Worm (Caenorhabditis elegans) whole organism, L4 larva: ENCODE measurements around the gene F13D11.3.

Experiments
- D1046.2 ChIP-seq: fragments of 200-800 bp; sonication (Bioruptor generic); IDR thresholded peaks from 2 replicates; pipeline ENCODE4 v1.3.6; 2022; ENCODE audit warnings: missing genetic modification characterization, missing compliant biosample characterization
- F10B5.3 ChIP-seq: sonication (generic microtip); optimal IDR thresholded peaks from 2 replicates; lab custom pipeline; 2016; ENCODE audit warnings: mild to moderate bottlenecking, missing genetic modification characterization, missing compliant biosample characterization
- F26F4.8 ChIP-seq: fragments of 200-800 bp; sonication (Bioruptor generic); conservative IDR thresholded peaks from 2 replicates; pipeline ENCODE4 v1.3.6; 2022; ENCODE audit warnings: missing genetic modification characterization, missing compliant biosample characterization
- T26A8.4 ChIP-seq: fragments of 200-800 bp; sonication (Bioruptor generic); IDR thresholded peaks from 2 replicates; pipeline ENCODE4 v1.3.6; 2022; ENCODE audit warnings: missing genetic modification characterization, missing compliant biosample characterization
- Y105C5A.15 ChIP-seq: fragments of 200-800 bp; sonication (Bioruptor generic); IDR thresholded peaks from 2 replicates; pipeline ENCODE4 v1.3.6; 2022; ENCODE audit warnings: missing genetic modification characterization, missing compliant biosample characterization
- attf-4 ChIP-seq: sonication (generic microtip); optimal IDR thresholded peaks from 3 replicates; lab custom pipeline; 2017; ENCODE audit warnings: missing biosample characterization, missing genetic modification characterization
- ceh-28 ChIP-seq: fragments of 150-350 bp; optimal IDR thresholded peaks from 2 replicates; lab custom pipeline; 2014; ENCODE audit warnings: missing biosample characterization, missing genetic modification reagents, missing genetic modification characterization
- ceh-32 ChIP-seq: sonication (generic microtip); optimal IDR thresholded peaks from 2 replicates; lab custom pipeline; 2016; ENCODE audit warnings: mild to moderate bottlenecking, missing genetic modification characterization, missing compliant biosample characterization; ENCODE audit not compliant: poor library complexity
- cey-2 ChIP-seq: sonication (generic microtip); optimal IDR thresholded peaks from 3 replicates; lab custom pipeline; 2017; ENCODE audit warnings: missing genetic modification characterization, mild to moderate bottlenecking, missing compliant biosample characterization, antibody characterized with exemption, borderline replicate concordance; ENCODE audit not compliant: insufficient read depth
- daf-16 ChIP-seq, 3 experiments: sonication (generic microtip); optimal IDR thresholded peaks; 2 replicates each; lab custom pipeline; 2016 to 2017; ENCODE audit warnings: missing genetic modification characterization in 3 of 3, missing genetic modification reagents in 3 of 3, mild to moderate bottlenecking in 2 of 3, missing compliant biosample characterization in 2 of 3, missing biosample characterization in 1 of 3, moderate library complexity in 1 of 3
- daf-8 ChIP-seq: fragments of 200-800 bp; sonication (Bioruptor generic); IDR thresholded peaks from 2 replicates; pipeline ENCODE4 v1.3.6; 2022; ENCODE audit warnings: missing genetic modification characterization, missing compliant biosample characterization
- dmd-6 ChIP-seq: fragments of 200-800 bp; sonication (Bioruptor generic); IDR thresholded peaks from 2 replicates; pipeline ENCODE4 v1.3.6; 2022; ENCODE audit warnings: missing genetic modification reagents, missing genetic modification characterization, missing compliant biosample characterization
- dmd-9 ChIP-seq: fragments of 200-800 bp; sonication (Bioruptor generic); IDR thresholded peaks from 2 replicates; pipeline ENCODE4 v1.3.6; 2022; ENCODE audit warnings: missing genetic modification reagents, missing genetic modification characterization, missing compliant biosample characterization
- duxl-1 ChIP-seq: sonication (generic microtip); optimal IDR thresholded peaks from 2 replicates; lab custom pipeline; 2016; ENCODE audit warnings: mild to moderate bottlenecking, missing genetic modification characterization, moderate library complexity, missing compliant biosample characterization; ENCODE audit not compliant: poor library complexity
- dve-1 ChIP-seq: sonication (generic microtip); optimal IDR thresholded peaks from 2 replicates; lab custom pipeline; 2017; ENCODE audit warnings: antibody characterized with exemption, mild to moderate bottlenecking, missing genetic modification characterization, missing compliant biosample characterization; ENCODE audit not compliant: insufficient read depth
- egl-43 ChIP-seq: fragments of 200-800 bp; sonication (Bioruptor generic); IDR thresholded peaks from 2 replicates; pipeline ENCODE4 v1.3.6; 2022; ENCODE audit warnings: missing genetic modification reagents, missing genetic modification characterization, missing compliant biosample characterization
- fkh-10 ChIP-seq: fragments of 150-350 bp; optimal IDR thresholded peaks from 2 replicates; lab custom pipeline; 2014; ENCODE audit warnings: missing biosample characterization, missing genetic modification reagents, missing genetic modification characterization
- fos-1 ChIP-seq: fragments of 150-350 bp; optimal IDR thresholded peaks from 2 replicates; lab custom pipeline; 2014; ENCODE audit warnings: missing biosample characterization, missing genetic modification characterization
- hif-1 ChIP-seq, 2 experiments: sonication (generic microtip); optimal IDR thresholded peaks; 2 replicates each; lab custom pipeline; 2016 to 2017; ENCODE audit warnings: missing compliant biosample characterization in 2 of 2, missing genetic modification characterization in 2 of 2, missing genetic modification reagents in 2 of 2, missing genotype in 2 of 2, mild to moderate bottlenecking in 1 of 2
- hlh-11 ChIP-seq: fragments of 200-800 bp; sonication (Bioruptor generic); optimal IDR thresholded peaks from 2 replicates; lab custom pipeline; 2018; ENCODE audit warnings: mild to moderate bottlenecking, missing genetic modification characterization, missing compliant biosample characterization
- jun-1 ChIP-seq: fragments of 150-350 bp; optimal IDR thresholded peaks from 2 replicates; lab custom pipeline; 2014; ENCODE audit warnings: missing biosample characterization, missing genetic modification reagents, missing genetic modification characterization
- lim-7 ChIP-seq: fragments of 200-800 bp; sonication (Bioruptor generic); IDR thresholded peaks from 2 replicates; pipeline ENCODE4 v1.3.6; 2022; ENCODE audit warnings: missing genetic modification characterization, missing compliant biosample characterization
- lin-15B ChIP-seq: fragments of 150-350 bp; sonication (generic microtip); optimal IDR thresholded peaks from 3 replicates; lab custom pipeline; 2014; ENCODE audit warnings: missing biosample characterization, missing genetic modification characterization
- lin-39 ChIP-seq: fragments of 150-350 bp; optimal IDR thresholded peaks from 2 replicates; lab custom pipeline; 2014; ENCODE audit warnings: missing biosample characterization, missing genetic modification reagents, missing genetic modification characterization
- lir-3 ChIP-seq: sonication (generic microtip); optimal IDR thresholded peaks from 2 replicates; lab custom pipeline; 2016; ENCODE audit warnings: mild to moderate bottlenecking, missing genetic modification characterization, missing compliant biosample characterization
- madf-9 ChIP-seq: fragments of 200-800 bp; sonication (Bioruptor generic); conservative IDR thresholded peaks from 2 replicates; pipeline ENCODE4 v1.3.6; 2022; ENCODE audit warnings: missing genetic modification reagents, missing genetic modification characterization, missing compliant biosample characterization
- mes-2 ChIP-seq: sonication (generic microtip); optimal IDR thresholded peaks from 2 replicates; lab custom pipeline; 2016; ENCODE audit warnings: missing genotype, mild to moderate bottlenecking, missing genetic modification characterization, missing compliant biosample characterization; ENCODE audit not compliant: poor library complexity, severe bottlenecking
- mxl-2 ChIP-seq: fragments of 200-800 bp; sonication (Bioruptor generic); conservative IDR thresholded peaks from 2 replicates; pipeline ENCODE4 v1.3.6; 2022; ENCODE audit warnings: missing genetic modification reagents, missing genetic modification characterization, missing compliant biosample characterization
- mxl-3 ChIP-seq: fragments of 200-800 bp; sonication (Bioruptor generic); optimal IDR thresholded peaks from 2 replicates; lab custom pipeline; 2018; ENCODE audit warnings: mild to moderate bottlenecking, missing genetic modification characterization, missing compliant biosample characterization
- nhr-102 ChIP-seq: sonication (generic microtip); optimal IDR thresholded peaks from 2 replicates; lab custom pipeline; 2016; ENCODE audit warnings: mild to moderate bottlenecking, missing genetic modification characterization, moderate library complexity, missing compliant biosample characterization
- nhr-111 ChIP-seq: fragments of 200-800 bp; sonication (Bioruptor generic); optimal IDR thresholded peaks from 2 replicates; lab custom pipeline; 2018; ENCODE audit warnings: mild to moderate bottlenecking, missing genetic modification characterization, missing compliant biosample characterization
- nhr-28 ChIP-seq: fragments of 150-350 bp; optimal IDR thresholded peaks from 2 replicates; lab custom pipeline; 2014; ENCODE audit warnings: missing biosample characterization, missing genetic modification characterization
- nhr-6 ChIP-seq: fragments of 150-350 bp; optimal IDR thresholded peaks from 2 replicates; lab custom pipeline; 2014; ENCODE audit warnings: missing biosample characterization, missing genetic modification characterization
- nhr-77 ChIP-seq: fragments of 150-350 bp; optimal IDR thresholded peaks from 2 replicates; lab custom pipeline; 2014; ENCODE audit warnings: missing biosample characterization, missing genetic modification characterization
- php-3 ChIP-seq: fragments of 200-800 bp; sonication (Bioruptor generic); IDR thresholded peaks from 2 replicates; pipeline ENCODE4 v1.3.6; 2022; ENCODE audit warnings: missing genetic modification reagents, missing genetic modification characterization, missing compliant biosample characterization
- pqm-1 ChIP-seq: sonication (generic microtip); optimal IDR thresholded peaks from 2 replicates; lab custom pipeline; 2017; ENCODE audit warnings: missing biosample characterization, missing genetic modification characterization
- set-16 ChIP-seq: fragments of 200-800 bp; sonication (Bioruptor generic); IDR thresholded peaks from 2 replicates; pipeline ENCODE4 v1.3.6; 2022; ENCODE audit warnings: missing genetic modification reagents, missing genetic modification characterization, missing compliant biosample characterization
- snpc-1.2 ChIP-seq: fragments of 200-800 bp; sonication (Bioruptor generic); IDR thresholded peaks from 2 replicates; pipeline ENCODE4 v1.3.6; 2022; ENCODE audit warnings: missing genetic modification reagents, missing genetic modification characterization, missing compliant biosample characterization
- unc-39 ChIP-seq: sonication (generic microtip); optimal IDR thresholded peaks from 2 replicates; lab custom pipeline; 2017; ENCODE audit warnings: missing biosample characterization, missing genetic modification characterization
- unc-62 ChIP-seq, 3 experiments: fragments of 150-350 bp in 1 of 3; sonication (generic microtip); optimal IDR thresholded peaks in 2 of 3; peaks in 1 of 3; 1 replicate in 1 of 3; 2 replicates in 2 of 3; lab custom pipeline; 2014 to 2017; ENCODE audit warnings: missing biosample characterization in 3 of 3, missing genetic modification characterization in 3 of 3, missing genetic modification reagents in 3 of 3, missing genotype in 1 of 3
- vab-7 ChIP-seq: fragments of 200-800 bp; sonication (Bioruptor generic); IDR thresholded peaks from 2 replicates; pipeline ENCODE4 v1.3.6; 2022; ENCODE audit warnings: missing genetic modification reagents, missing genetic modification characterization, missing compliant biosample characterization
- zfp-2 ChIP-seq: sonication (generic microtip); optimal IDR thresholded peaks from 2 replicates; lab custom pipeline; 2016; ENCODE audit warnings: mild to moderate bottlenecking, missing genetic modification characterization, missing compliant biosample characterization
- zfp-3 ChIP-seq: fragments of 200-800 bp; sonication (Bioruptor generic); conservative IDR thresholded peaks from 2 replicates; pipeline ENCODE4 v1.3.6; 2022; ENCODE audit warnings: missing genetic modification reagents, missing genetic modification characterization, missing compliant biosample characterization
- zip-11 ChIP-seq: fragments of 200-800 bp; sonication (Bioruptor generic); IDR thresholded peaks from 2 replicates; pipeline ENCODE4 v1.3.6; 2022; ENCODE audit warnings: missing genetic modification characterization, missing compliant biosample characterization
- ztf-11 ChIP-seq: fragments of 150-350 bp; optimal IDR thresholded peaks from 2 replicates; lab custom pipeline; 2014; ENCODE audit warnings: missing biosample characterization, missing genetic modification characterization

Gene F13D11.3

DNA sequence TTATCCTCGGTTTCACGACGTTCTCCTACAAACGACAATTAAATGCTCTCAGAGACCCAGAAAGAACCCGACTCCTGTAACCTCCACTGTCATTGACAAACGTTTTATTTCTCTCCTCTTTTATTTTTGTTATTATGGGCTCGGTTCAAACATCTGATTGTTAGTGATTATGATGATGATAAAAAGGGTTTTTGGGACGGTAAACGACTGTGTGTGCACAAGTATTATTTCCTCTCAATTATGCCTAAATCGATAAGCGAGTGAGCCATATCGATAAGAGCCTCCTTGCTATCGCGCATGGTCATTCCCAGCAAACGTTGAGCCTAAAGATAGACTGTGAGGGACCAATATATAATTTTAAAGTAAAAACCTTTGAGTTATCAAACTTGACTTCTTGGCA is 26.1 kb upstream of the F13D11.3 start:
- TF ChIP-seq fos-1 (tag; lab: Kevin White, UChicago) = no peak
- no peak for TF ChIP-seq nhr-6 (tag; lab: Kevin White, UChicago)
- TF ChIP-seq mes-2 (tag; lab: Kevin White, UChicago) = no peak
- TF ChIP-seq lim-7 = no peak
- TF ChIP-seq ceh-32 = no peak
- TF ChIP-seq madf-9 = no peak
- TF ChIP-seq egl-43 (GFP tag; lab: Robert Waterston, UW) = no peak
- no peak for TF ChIP-seq set-16 (GFP tag; lab: Robert Waterston, UW)
- TF ChIP-seq dve-1 = peak; percentile 24
- TF ChIP-seq pqm-1 (tag; lab: Kevin White, UChicago) = peak; percentile 6
- TF ChIP-seq daf-8 (GFP tag; lab: Robert Waterston, UW) = no peak
- no peak for TF ChIP-seq ceh-28 (tag; lab: Kevin White, UChicago)
- no peak for TF ChIP-seq D1046.2 (GFP tag; lab: Robert Waterston, UW)
- TF ChIP-seq nhr-111 (GFP tag; lab: Kevin White, UChicago) = no peak
- TF ChIP-seq php-3 (GFP tag; lab: Robert Waterston, UW) = 0 out of 2 replicates have a peak, but pooled peaks have one; percentile 26
- no peak for TF ChIP-seq jun-1 (tag; lab: Kevin White, UChicago)
- no peak for TF ChIP-seq daf-16 (GFP tag; optimal IDR thresholded peaks at IDR 0.05; lab: Kevin White, UChicago)
- peak; percentile 55 for TF ChIP-seq daf-16 (tag; optimal IDR thresholded peaks at IDR 0.05; lab: Kevin White, UChicago)
- TF ChIP-seq fkh-10 (GFP tag; lab: Kevin White, UChicago) = no peak

DNA sequence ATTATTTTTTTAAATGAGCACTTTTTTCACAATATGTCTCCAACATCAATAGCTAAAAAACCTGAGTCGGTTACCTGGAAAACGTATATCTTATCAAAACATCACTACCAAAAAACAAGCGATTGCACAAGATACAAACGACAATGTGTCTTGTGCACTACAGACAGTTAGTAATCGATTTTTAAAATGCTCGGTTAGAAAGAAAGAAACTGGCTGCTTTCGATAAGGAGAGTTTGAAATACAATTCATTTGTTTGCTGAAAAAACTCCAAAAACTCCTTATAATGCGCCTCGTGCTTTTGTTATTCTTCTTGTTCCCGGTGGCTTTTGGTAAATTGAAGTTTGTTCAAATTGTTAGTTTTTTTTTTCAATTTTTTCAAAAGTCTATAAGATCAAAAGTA is 23.5 kb upstream of the F13D11.3 start, which contains the start of gene acp-5:
Gene acp-5, plus strand, starts transcription at position 261 of the 400 bp plus-strand sequence.
- TF ChIP-seq pqm-1 (tag; lab: Kevin White, UChicago) (peak; percentile 14), ztf-11 (no peak), lir-3 (no peak), mxl-2 (GFP tag; lab: Robert Waterston, UW) (no peak), hlh-11 (peak; percentile 42), nhr-77 (tag; lab: Kevin White, UChicago) (peak; percentile 26), zip-11 (no peak), F26F4.8 (GFP tag; lab: Robert Waterston, UW) (no peak), lim-7 (no peak), D1046.2 (GFP tag; lab: Robert Waterston, UW) (no peak), daf-8 (GFP tag; lab: Robert Waterston, UW) (no peak), daf-16 (GFP tag; optimal IDR thresholded peaks at IDR 0.05; lab: Kevin White, UChicago) (no peak), daf-16 (tag; optimal IDR thresholded peaks at IDR 0.05; lab: Kevin White, UChicago) (peak; percentile 72), T26A8.4 (GFP tag; lab: Robert Waterston, UW) (no peak), dve-1 (peak; percentile 42), duxl-1 (tag; lab: Kevin White, UChicago) (no peak), lin-15B (tag; lab: Kevin White, UChicago) (no peak), unc-62 (GFP tag; optimal IDR thresholded peaks at IDR 0.05 in 1 of 2; lab: Kevin White, UChicago) (no peak), unc-62 (tag; optimal IDR thresholded peaks at IDR 0.05; lab: Kevin White, UChicago) (no peak), dmd-9 (GFP tag; lab: Robert Waterston, UW) (no peak), nhr-102 (tag; lab: Kevin White, UChicago) (no peak), vab-7 (GFP tag; lab: Robert Waterston, UW) (no peak), Y105C5A.15 (GFP tag; lab: Robert Waterston, UW) (no peak), php-3 (GFP tag; lab: Robert Waterston, UW) (no peak), unc-39 (tag; lab: Kevin White, UChicago) (no peak), cey-2 (no peak), zfp-3 (GFP tag; lab: Robert Waterston, UW) (no peak), snpc-1.2 (GFP tag; lab: Robert Waterston, UW) (no peak), nhr-6 (tag; lab: Kevin White, UChicago) (no peak), F10B5.3 (tag; lab: Kevin White, UChicago) (no peak), hif-1 (tag; optimal IDR thresholded peaks at IDR 0.05; lab: Kevin White, UChicago) (no peak), lin-39 (tag; lab: Kevin White, UChicago) (no peak), attf-4 (tag; lab: Kevin White, UChicago) (no peak), dmd-6 (0 out of 2 replicates have a peak, but pooled peaks have one; percentile 19), fos-1 (tag; lab: Kevin White, UChicago) (no peak), mxl-3 (GFP tag; lab: Kevin White, UChicago) (no peak), zfp-2 (tag; lab: Kevin White, UChicago) (no peak), egl-43 (GFP tag; lab: Robert Waterston, UW) (no peak), nhr-28 (tag; lab: Kevin White, UChicago) (peak; percentile 92)
